Fruit fly (Drosophila melanogaster) S2 (cell line): Measurements from ENCODE around the gene CG32032.

ENCODE experiments used
- CG8478 ChIP-seq: fragments of >200 bp; optimal IDR thresholded peaks from 2 replicates; lab custom pipeline; 2018
- CTCF ChIP-seq, 2 experiments: fragments of >200 bp; optimal IDR thresholded peaks; 2 replicates each; lab custom pipeline; 2018

DNA sequence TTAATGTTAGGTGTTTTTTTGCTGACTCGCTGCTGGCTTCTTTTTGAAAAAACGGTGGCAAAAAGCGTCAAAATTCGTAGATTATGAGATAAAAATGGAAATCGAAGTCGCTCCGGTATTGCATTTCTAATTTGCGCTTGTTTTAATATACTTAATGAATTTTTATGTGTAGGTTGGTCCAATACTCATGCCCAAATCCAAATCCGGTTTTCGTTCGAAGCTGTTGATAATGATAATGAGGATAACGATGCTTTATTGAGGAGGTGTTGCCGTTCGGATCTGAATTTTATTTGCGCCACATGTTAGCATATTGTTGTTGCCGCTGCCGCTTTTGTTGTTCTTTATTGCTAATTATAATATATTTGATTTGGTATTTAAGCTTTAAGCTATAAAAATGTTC lies 46.6 kb upstream of the CG32032 start:
- TF ChIP-seq CG8478 (lab: Kevin White, UChicago) (no peak), CTCF (optimal IDR thresholded peaks at IDR 0.05; lab: Kevin White, UChicago) (no peak)
